Worm (Caenorhabditis elegans) whole organism, L4/young adult: ENCODE data around the gene F35A5.8.

Source experiments
- W03F9.2 ChIP-seq: fragments of 150-350 bp; optimal IDR thresholded peaks from 2 replicates; lab custom pipeline; 2014; ENCODE audit warnings: missing biosample characterization, missing genetic modification characterization
- him-1 ChIP-seq: sonication (generic microtip); optimal IDR thresholded peaks from 2 replicates; lab custom pipeline; 2016; ENCODE audit warnings: missing genotype, missing genetic modification reagents, missing genetic modification characterization, missing compliant biosample characterization

ce11 chrX:3762410-3762809, 40.9 kb downstream of the F35A5.8 start, which contains the start of gene T14G12.11:
- TF ChIP-seq him-1 (tag; lab: Kevin White, UChicago) (no peak), W03F9.2 (tag; lab: Kevin White, UChicago) (no peak)
